Worm (Caenorhabditis elegans) whole organism, early embryonic: ENCODE data around the gene C56E6.7.

ENCODE experiments used
- B0310.2 ChIP-seq: sonication (generic microtip); optimal IDR thresholded peaks from 2 replicates; lab custom pipeline; 2016; ENCODE audit warnings: mild to moderate bottlenecking, missing genetic modification characterization, missing compliant biosample characterization
- F13C5.2 ChIP-seq: sonication (generic microtip); optimal IDR thresholded peaks from 2 replicates; lab custom pipeline; 2017; ENCODE audit warnings: mild to moderate bottlenecking, missing genetic modification characterization, inconsistent platforms, missing compliant biosample characterization
- aly-1 ChIP-seq: sonication (generic microtip); optimal IDR thresholded peaks from 2 replicates; lab custom pipeline; 2016; ENCODE audit warnings: missing genetic modification characterization, missing compliant biosample characterization
- ama-1 ChIP-seq: fragments of 150-350 bp; optimal IDR thresholded peaks from 2 replicates; lab custom pipeline; 2014
- ceh-13 ChIP-seq: fragments of 200-800 bp; sonication (Bioruptor generic); optimal IDR thresholded peaks from 2 replicates; lab custom pipeline; 2018; ENCODE audit warnings: mild to moderate bottlenecking, missing genetic modification characterization, missing compliant biosample characterization
- ceh-36 ChIP-seq: sonication (generic microtip); optimal IDR thresholded peaks from 2 replicates; lab custom pipeline; 2016; ENCODE audit warnings: missing genetic modification characterization, inconsistent platforms, missing compliant biosample characterization
- ets-7 ChIP-seq: sonication (generic microtip); optimal IDR thresholded peaks from 2 replicates; lab custom pipeline; 2016; ENCODE audit warnings: missing genotype, missing genetic modification characterization, missing compliant biosample characterization
- flt-1 ChIP-seq: fragments of 200-800 bp; sonication (Bioruptor generic); IDR thresholded peaks from 2 replicates; pipeline ENCODE4 v1.3.6; 2022; ENCODE audit warnings: missing genetic modification characterization, missing compliant biosample characterization
- hmbx-1 ChIP-seq: sonication (generic microtip); optimal IDR thresholded peaks from 2 replicates; lab custom pipeline; 2016; ENCODE audit warnings: mild to moderate bottlenecking, missing genetic modification characterization, missing compliant biosample characterization
- hmg-4 ChIP-seq: fragments of 200-800 bp; sonication (Bioruptor generic); optimal IDR thresholded peaks from 2 replicates; lab custom pipeline; 2018; ENCODE audit warnings: mild to moderate bottlenecking, missing genetic modification characterization, missing compliant biosample characterization
- hnd-1 ChIP-seq: sonication (generic microtip); optimal IDR thresholded peaks from 2 replicates; lab custom pipeline; 2016; ENCODE audit warnings: missing genetic modification characterization, missing compliant biosample characterization
- pes-1 ChIP-seq: fragments of 200-800 bp; sonication (Bioruptor generic); IDR thresholded peaks from 2 replicates; pipeline ENCODE4 v1.3.6; 2022; ENCODE audit warnings: missing genetic modification reagents, missing genetic modification characterization, missing compliant biosample characterization
- scrt-1 ChIP-seq: fragments of 200-800 bp; sonication (Bioruptor generic); IDR thresholded peaks from 2 replicates; pipeline ENCODE4 v1.3.6; 2022; ENCODE audit warnings: missing genetic modification characterization, missing compliant biosample characterization
- sea-1 ChIP-seq: fragments of 200-800 bp; sonication (Bioruptor generic); conservative IDR thresholded peaks from 2 replicates; pipeline ENCODE4 v1.3.6; 2022; ENCODE audit warnings: missing genetic modification characterization, missing compliant biosample characterization
- tbx-11 ChIP-seq: fragments of 200-800 bp; sonication (Bioruptor generic); IDR thresholded peaks from 2 replicates; pipeline ENCODE4 v1.3.6; 2022; ENCODE audit warnings: missing genetic modification characterization, missing compliant biosample characterization
- tbx-37 ChIP-seq: fragments of 200-800 bp; sonication (Bioruptor generic); conservative IDR thresholded peaks from 2 replicates; pipeline ENCODE4 v1.3.6; 2022; ENCODE audit warnings: missing genetic modification reagents, missing genetic modification characterization, missing compliant biosample characterization
- tra-4 ChIP-seq: sonication (generic microtip); optimal IDR thresholded peaks from 2 replicates; lab custom pipeline; 2017; ENCODE audit warnings: missing genetic modification characterization, missing compliant biosample characterization

C56E6.7 gene

DNA sequence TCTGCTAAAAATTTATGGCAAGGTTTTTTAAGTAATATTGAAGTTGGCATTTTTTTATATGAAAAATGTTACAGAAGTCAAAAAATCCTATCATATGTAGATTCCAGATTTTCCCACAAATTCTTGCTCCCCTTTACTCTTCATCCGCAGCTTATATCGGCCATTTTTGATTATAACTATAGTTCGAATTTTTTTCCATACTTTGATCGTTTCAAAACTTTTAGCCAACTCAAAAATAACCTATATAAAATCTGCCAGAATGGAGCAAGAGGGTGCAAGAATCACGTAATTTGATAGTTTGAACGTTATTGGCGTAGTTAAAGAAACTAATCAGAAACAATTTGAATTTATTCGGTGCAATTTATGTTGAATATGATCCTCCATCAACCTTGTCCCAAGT, 7.6 kb downstream of the C56E6.7 start:
- TF ChIP-seq ceh-13 (GFP tag; lab: Kevin White, UChicago) (no peak), hnd-1 (tag; lab: Kevin White, UChicago) (no peak), F13C5.2 (tag; lab: Kevin White, UChicago) (no peak), B0310.2 (no peak), tra-4 (tag; lab: Kevin White, UChicago) (no peak), flt-1 (no peak), scrt-1 (GFP tag; lab: Robert Waterston, UW) (no peak), tbx-37 (GFP tag; lab: Robert Waterston, UW) (no peak), tbx-11 (GFP tag; lab: Robert Waterston, UW) (no peak), aly-1 (tag; lab: Kevin White, UChicago) (no peak)

DNA sequence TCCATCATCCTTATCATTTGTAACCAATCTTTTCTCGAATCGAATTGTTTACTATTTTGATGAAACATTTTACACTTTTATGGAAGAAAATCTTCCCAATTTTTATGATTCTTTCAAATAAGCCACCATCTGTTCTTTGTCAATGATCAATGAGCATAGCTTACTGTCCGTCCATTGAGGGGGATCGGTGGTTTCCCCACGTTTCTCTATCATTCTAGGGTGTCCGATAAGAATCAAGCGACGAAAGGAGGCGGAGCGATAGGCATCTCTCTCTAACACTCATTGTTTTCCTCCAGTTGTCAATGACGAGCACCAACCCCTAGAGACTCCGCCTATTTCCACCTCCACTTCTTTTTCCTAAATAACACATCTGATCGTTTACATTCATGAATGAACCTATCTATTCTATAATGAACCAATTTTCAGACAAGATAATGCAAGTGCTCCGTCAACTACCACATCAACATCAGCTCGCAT, 8.2 kb downstream of the C56E6.7 start, which contains the start of gene C56E6.2:
TSS of gene C56E6.2 (plus strand) at position 427 of the 477 bp plus-strand sequence.
- no peak for TF ChIP-seq scrt-1 (GFP tag; lab: Robert Waterston, UW)
- no peak for TF ChIP-seq ceh-36
- no peak for TF ChIP-seq tbx-37 (GFP tag; lab: Robert Waterston, UW)

DNA sequence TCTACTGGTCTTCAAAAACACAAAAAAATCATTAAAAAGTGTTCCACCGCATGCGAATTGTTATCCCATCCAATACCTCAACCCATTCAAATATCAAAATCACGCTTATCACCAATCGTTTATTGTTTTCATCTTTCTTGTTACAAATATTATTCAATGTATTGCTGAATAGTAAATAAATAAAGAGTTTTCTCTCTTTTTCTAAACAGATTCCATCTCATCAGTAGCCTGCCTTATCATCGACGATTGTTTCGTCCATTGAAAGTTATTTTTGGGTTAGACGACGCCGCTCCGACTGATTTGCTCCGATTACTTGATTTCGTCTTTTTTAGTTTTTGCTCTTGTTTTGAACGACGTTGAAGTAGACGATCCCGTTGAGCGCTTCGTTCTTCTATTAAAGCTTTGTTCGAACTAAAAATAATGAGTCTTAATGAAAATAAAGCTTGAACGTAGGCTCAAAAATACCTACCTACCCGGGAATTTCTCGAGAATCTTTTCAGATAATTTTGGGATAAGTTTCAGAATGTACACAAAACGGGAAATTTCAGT, 9.8 kb downstream of the C56E6.7 start:
- TF ChIP-seq hnd-1 (tag; lab: Kevin White, UChicago): no peak
- TF ChIP-seq hmbx-1: no peak
- no peak for TF ChIP-seq sea-1 (GFP tag; lab: Robert Waterston, UW)
- no peak for TF ChIP-seq hmg-4 (GFP tag; lab: Kevin White, UChicago)
- no peak for TF ChIP-seq tra-4 (tag; lab: Kevin White, UChicago)
- TF ChIP-seq tbx-37 (GFP tag; lab: Robert Waterston, UW): no peak
- no peak for TF ChIP-seq scrt-1 (GFP tag; lab: Robert Waterston, UW)
- TF ChIP-seq B0310.2: no peak
- TF ChIP-seq flt-1: no peak
- no peak for TF ChIP-seq ceh-36
- TF ChIP-seq ets-7: no peak

DNA sequence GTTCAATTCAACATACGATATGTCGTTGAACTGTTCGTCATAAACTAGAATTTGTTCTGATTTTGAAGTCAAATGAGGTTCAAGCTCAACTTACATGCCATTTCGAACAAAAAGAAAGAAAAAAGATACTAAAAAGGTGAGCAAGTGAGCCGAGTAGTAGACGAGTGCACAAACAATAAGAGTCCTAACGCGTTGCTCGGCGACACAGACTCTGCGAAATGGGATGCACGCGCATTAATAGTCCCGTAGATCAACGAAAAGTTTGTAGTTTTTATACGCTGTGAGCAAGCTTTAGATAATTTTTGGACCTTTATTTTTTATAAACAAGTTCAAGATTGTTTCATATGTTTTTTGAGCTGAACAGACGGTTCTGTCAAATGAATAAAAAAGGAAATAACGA, 12.3 kb downstream of the C56E6.7 start, which contains the start of gene C56E6.4:
TSS of gene C56E6.4 (minus strand) at position 101 of the 400 bp plus-strand sequence.
- TF ChIP-seq sea-1 (GFP tag; lab: Robert Waterston, UW) (no peak), B0310.2 (no peak), hmbx-1 (no peak), scrt-1 (GFP tag; lab: Robert Waterston, UW) (no peak), ets-7 (no peak), hnd-1 (tag; lab: Kevin White, UChicago) (no peak), hmg-4 (GFP tag; lab: Kevin White, UChicago) (no peak), tra-4 (tag; lab: Kevin White, UChicago) (no peak), ama-1 (lab: Kevin White, UChicago) (no peak), aly-1 (tag; lab: Kevin White, UChicago) (no peak), tbx-11 (GFP tag; lab: Robert Waterston, UW) (no peak), ceh-13 (GFP tag; lab: Kevin White, UChicago) (no peak), pes-1 (no peak), tbx-37 (GFP tag; lab: Robert Waterston, UW) (no peak), flt-1 (no peak), ceh-36 (no peak), F13C5.2 (tag; lab: Kevin White, UChicago) (no peak)

DNA sequence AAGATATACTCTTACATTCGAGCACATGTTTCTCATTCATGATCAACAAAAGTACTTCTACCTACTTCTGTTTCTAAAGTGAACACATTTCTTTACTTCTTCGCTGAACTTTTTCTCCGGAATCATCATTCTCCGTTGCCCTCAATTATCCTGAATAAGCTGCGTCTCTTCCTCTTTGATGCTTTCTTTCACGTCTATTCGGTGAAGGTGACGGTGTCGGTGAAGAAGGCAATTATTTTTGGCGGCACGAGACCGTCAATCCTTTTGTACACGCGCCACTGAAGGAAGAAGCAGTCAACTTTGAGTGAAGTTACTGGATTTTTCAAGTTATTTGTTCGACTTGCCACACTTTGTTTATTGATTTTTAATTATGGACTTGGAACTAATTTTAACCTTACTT, 15.2 kb downstream of the C56E6.7 start, which contains the start of gene abch-1:
TSS of gene abch-1 (minus strand) at position 101 of the 400 bp plus-strand sequence.
- TF ChIP-seq tbx-37 (GFP tag; lab: Robert Waterston, UW) (no peak), hmbx-1 (no peak), tbx-11 (GFP tag; lab: Robert Waterston, UW) (no peak), hmg-4 (GFP tag; lab: Kevin White, UChicago) (no peak), scrt-1 (GFP tag; lab: Robert Waterston, UW) (no peak), ceh-13 (GFP tag; lab: Kevin White, UChicago) (no peak), sea-1 (GFP tag; lab: Robert Waterston, UW) (no peak), ets-7 (no peak), hnd-1 (tag; lab: Kevin White, UChicago) (no peak), aly-1 (tag; lab: Kevin White, UChicago) (no peak), tra-4 (tag; lab: Kevin White, UChicago) (no peak), pes-1 (no peak)

DNA sequence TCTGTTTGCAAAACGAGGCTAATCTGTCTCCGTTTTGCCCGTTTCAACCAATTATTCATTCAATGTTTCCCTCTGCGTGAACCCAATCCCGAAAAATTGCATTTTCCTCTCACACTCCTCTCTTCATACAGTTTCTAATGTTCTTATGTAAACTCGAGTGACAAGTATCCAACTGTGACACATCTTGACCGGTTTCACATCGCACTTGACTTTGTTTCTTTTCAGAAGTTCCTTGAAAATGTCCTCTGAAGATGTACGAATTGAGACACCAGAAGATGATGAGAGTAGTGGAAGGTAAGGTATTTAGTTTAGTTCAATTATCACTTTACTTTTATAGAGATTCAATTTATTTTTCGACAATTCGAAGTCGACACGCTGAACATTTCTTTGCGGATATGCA, 15.6 kb downstream of the C56E6.7 start, which contains the start of gene abcx-1:
TSS of gene abcx-1 (plus strand) at position 224 of the 400 bp plus-strand sequence.
- TF ChIP-seq scrt-1 (GFP tag; lab: Robert Waterston, UW) (no peak), tbx-37 (GFP tag; lab: Robert Waterston, UW) (no peak), B0310.2 (no peak), ama-1 (lab: Kevin White, UChicago) (no peak), sea-1 (GFP tag; lab: Robert Waterston, UW) (no peak), ets-7 (no peak), ceh-36 (no peak), tra-4 (tag; lab: Kevin White, UChicago) (no peak), aly-1 (tag; lab: Kevin White, UChicago) (no peak), tbx-11 (GFP tag; lab: Robert Waterston, UW) (no peak), pes-1 (no peak), flt-1 (no peak), F13C5.2 (tag; lab: Kevin White, UChicago) (no peak), hmg-4 (GFP tag; lab: Kevin White, UChicago) (no peak), ceh-13 (GFP tag; lab: Kevin White, UChicago) (no peak), hmbx-1 (no peak)

DNA sequence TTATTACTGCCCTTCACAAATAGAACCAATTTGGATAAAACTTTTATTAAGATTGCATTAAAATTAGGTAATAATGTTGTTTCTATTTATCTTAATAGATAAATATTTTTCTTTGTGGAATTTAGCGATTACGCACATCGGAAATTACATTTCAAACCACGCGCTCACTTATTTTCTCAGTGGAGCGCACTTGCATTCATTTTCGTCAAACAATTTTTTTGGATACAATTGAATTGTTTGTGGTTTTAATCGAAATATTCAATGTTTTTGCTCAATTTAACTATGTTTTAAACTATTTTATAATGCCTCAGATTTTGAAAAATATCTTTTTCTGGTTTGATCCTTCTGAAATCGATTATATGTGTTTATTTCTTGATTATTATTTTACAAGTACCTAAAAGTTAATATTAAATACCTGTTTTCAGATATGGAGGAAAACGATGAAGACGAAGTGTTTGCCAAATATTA, 19.6 kb downstream of the C56E6.7 start, which contains the start of gene utp-20:
TSS of gene utp-20 (plus strand) at position 418 of the 468 bp plus-strand sequence.
- no peak for TF ChIP-seq scrt-1 (GFP tag; lab: Robert Waterston, UW)
- TF ChIP-seq tbx-37 (GFP tag; lab: Robert Waterston, UW): no peak
- peak; percentile 5 for TF ChIP-seq F13C5.2 (tag; lab: Kevin White, UChicago)
